Worm (Caenorhabditis elegans) whole organism, mixed stage, embryonic: Measurements from ENCODE around the gene F17C11.13.

ENCODE experiments used
- M03D4.4 ChIP-seq: sonication (generic microtip); optimal IDR thresholded peaks from 2 replicates; lab custom pipeline; 2017; ENCODE audit warnings: mild to moderate bottlenecking, missing genetic modification characterization, missing compliant biosample characterization
- lin-13 ChIP-seq: fragments of 150-350 bp; optimal IDR thresholded peaks from 2 replicates; lab custom pipeline; 2014; ENCODE audit warnings: missing biosample characterization, missing genetic modification characterization
- nhr-28 ChIP-seq: fragments of 150-350 bp; optimal IDR thresholded peaks from 2 replicates; lab custom pipeline; 2014; ENCODE audit warnings: missing biosample characterization, missing genetic modification characterization
- nhr-76 ChIP-seq: sonication (generic microtip); optimal IDR thresholded peaks from 2 replicates; lab custom pipeline; 2017; ENCODE audit warnings: missing biosample characterization, missing genetic modification characterization
- snpc-4 ChIP-seq: fragments of 150-350 bp; optimal IDR thresholded peaks from 2 replicates; lab custom pipeline; 2014; ENCODE audit warnings: missing biosample characterization, missing genetic modification characterization
- unc-120 ChIP-seq: sonication (generic microtip); optimal IDR thresholded peaks from 2 replicates; lab custom pipeline; 2017; ENCODE audit warnings: missing genetic modification characterization, missing compliant biosample characterization; ENCODE audit not compliant: poor library complexity, severe bottlenecking
- unc-39 ChIP-seq: fragments of 150-350 bp; optimal IDR thresholded peaks from 2 replicates; lab custom pipeline; 2014; ENCODE audit warnings: missing biosample characterization, missing genetic modification characterization
- unc-62 ChIP-seq: fragments of 150-350 bp; optimal IDR thresholded peaks from 2 replicates; lab custom pipeline; 2014; ENCODE audit warnings: missing biosample characterization, missing genetic modification reagents, missing genetic modification characterization
- ztf-11 ChIP-seq: fragments of 150-350 bp; optimal IDR thresholded peaks from 2 replicates; lab custom pipeline; 2014; ENCODE audit warnings: missing biosample characterization, missing genetic modification characterization

ce11 chrV:10951655-10952278, 4.0 kb upstream of the F17C11.13 start, which contains the start of gene F17C11.4:
- TF ChIP-seq unc-62 (GFP tag; lab: Kevin White, UChicago), result no peak
- no peak for TF ChIP-seq ztf-11 (tag; lab: Kevin White, UChicago)
- TF ChIP-seq snpc-4 (tag; lab: Kevin White, UChicago), result no peak
- no peak for TF ChIP-seq nhr-28 (tag; lab: Kevin White, UChicago)
- no peak for TF ChIP-seq lin-13 (tag; lab: Kevin White, UChicago)
- TF ChIP-seq M03D4.4 (tag; lab: Kevin White, UChicago), result no peak
- TF ChIP-seq unc-39 (tag; lab: Kevin White, UChicago), result no peak
- TF ChIP-seq unc-120 (tag; lab: Kevin White, UChicago), result peak; percentile 14
- TF ChIP-seq nhr-76, result no peak
